Worm (Caenorhabditis elegans): ENCODE measurements around the gene W01A11.7.

ce11 chrV:6520385-6521080 lies 15.3 kb upstream of the W01A11.7 start, which contains the start of the genes F46E10.2 and F46E10.18:
- TF ChIP-seq him-1 (tag; optimal IDR thresholded peaks at IDR 0.05), result no peak
- TF ChIP-seq dao-5 (tag; optimal IDR thresholded peaks at IDR 0.05), result no peak
